Worm (Caenorhabditis elegans): ENCODE results near the gene F48G7.10.

F48G7.10 gene

DNA sequence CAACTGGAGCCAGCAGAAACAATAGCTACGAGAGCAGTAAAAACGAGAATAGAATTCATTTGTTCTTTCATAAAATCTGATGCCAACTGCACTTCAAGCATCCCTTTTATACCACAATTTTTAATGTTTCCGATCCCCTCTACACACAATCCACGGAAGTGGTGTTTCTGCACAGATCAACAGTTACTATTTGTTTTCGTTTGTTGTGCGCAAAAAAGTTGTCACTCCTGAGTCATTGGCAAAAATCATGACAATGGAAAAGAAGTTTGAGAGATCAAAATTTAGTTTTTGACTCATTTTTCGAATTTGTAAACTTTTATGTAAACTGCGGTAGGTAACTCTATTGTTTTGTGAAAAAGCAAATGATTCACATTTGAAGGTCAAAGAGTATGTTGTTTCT is 30.6 kb downstream of the F48G7.10 start, which contains the start of gene srlf-37:
Gene srlf-37, minus strand, starts transcription at position 101 of the 400 bp plus-strand sequence.
- no peak for TF ChIP-seq ama-1 (optimal IDR thresholded peaks at IDR 0.05)
- no peak for TF ChIP-seq ama-1 (GFP tag; optimal IDR thresholded peaks at IDR 0.05)

DNA sequence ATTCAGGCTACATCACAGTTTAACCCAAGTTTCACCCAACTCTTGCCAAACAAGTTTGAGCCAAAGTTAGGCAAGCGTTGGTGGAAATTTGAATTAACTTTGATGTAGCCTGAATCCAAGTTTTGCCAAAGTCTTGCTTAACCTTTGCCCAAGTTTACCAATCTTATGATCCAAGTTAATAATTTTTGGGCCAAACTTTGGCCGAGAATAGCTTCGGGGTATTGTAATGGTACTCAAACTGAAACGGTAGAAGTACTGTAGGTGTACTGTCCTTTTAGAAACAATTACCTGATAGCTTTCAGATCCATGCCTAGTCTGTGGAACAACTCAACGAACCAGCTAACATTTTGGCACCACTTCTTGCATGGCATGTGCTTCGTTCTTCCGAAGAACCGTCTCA is 34.5 kb downstream of the F48G7.10 start, which contains the start of gene nhr-251:
Gene nhr-251, plus strand, starts transcription at position 301 of the 400 bp plus-strand sequence.
- no peak for TF ChIP-seq T07F8.4 (tag; optimal IDR thresholded peaks at IDR 0.05)
- TF ChIP-seq mel-28 (tag; optimal IDR thresholded peaks at IDR 0.05; ENCODE audit: borderline replicate concordance), result no peak
- TF ChIP-seq B0336.3 (GFP tag; IDR thresholded peaks at IDR 0.05), result no peak
- TF ChIP-seq lag-1 (GFP tag; IDR thresholded peaks at IDR 0.05), result no peak
- TF ChIP-seq cebp-2 (GFP tag; IDR thresholded peaks at IDR 0.05), result no peak
- TF ChIP-seq lsy-27 (tag; optimal IDR thresholded peaks at IDR 0.05; ENCODE audit: borderline replicate concordance, insufficient read depth), result no peak
- no peak for TF ChIP-seq lir-1 (GFP tag; conservative IDR thresholded peaks at IDR 0.05)
- TF ChIP-seq him-1 (tag; optimal IDR thresholded peaks at IDR 0.05), result no peak
- no peak for TF ChIP-seq hlh-12 (tag; optimal IDR thresholded peaks at IDR 0.05)
- TF ChIP-seq lsl-1 (GFP tag; optimal IDR thresholded peaks at IDR 0.05), result no peak
- TF ChIP-seq B0019.2 (GFP tag; conservative IDR thresholded peaks at IDR 0.05), result no peak
- no peak for TF ChIP-seq egl-18 (GFP tag; IDR thresholded peaks at IDR 0.05)
- no peak for TF ChIP-seq bed-1 (GFP tag; IDR thresholded peaks at IDR 0.05)
- TF ChIP-seq madf-10 (tag; optimal IDR thresholded peaks at IDR 0.05), result no peak

DNA sequence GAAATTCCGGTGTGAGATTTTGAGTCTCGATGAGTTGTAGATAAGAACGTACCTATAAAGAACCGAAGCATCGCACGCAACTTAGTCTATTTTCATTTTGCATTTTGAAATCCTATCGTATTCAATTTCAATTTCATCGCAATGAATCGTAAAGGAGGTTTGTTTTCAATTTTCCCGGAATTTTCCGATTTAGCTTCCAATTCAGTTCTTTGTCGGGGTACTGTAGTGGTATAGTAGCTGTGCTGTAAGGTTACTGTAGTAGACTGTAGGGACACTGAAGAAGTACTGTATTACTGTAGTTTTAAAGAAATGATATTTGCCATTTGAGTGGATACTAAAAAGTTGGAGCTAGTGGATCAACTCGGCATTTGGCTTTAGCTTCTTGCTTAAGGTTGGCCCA is 35.0 kb downstream of the F48G7.10 start:
- TF ChIP-seq cebp-2 (GFP tag; IDR thresholded peaks at IDR 0.05), result no peak
- TF ChIP-seq B0019.2 (GFP tag; conservative IDR thresholded peaks at IDR 0.05), result no peak

DNA sequence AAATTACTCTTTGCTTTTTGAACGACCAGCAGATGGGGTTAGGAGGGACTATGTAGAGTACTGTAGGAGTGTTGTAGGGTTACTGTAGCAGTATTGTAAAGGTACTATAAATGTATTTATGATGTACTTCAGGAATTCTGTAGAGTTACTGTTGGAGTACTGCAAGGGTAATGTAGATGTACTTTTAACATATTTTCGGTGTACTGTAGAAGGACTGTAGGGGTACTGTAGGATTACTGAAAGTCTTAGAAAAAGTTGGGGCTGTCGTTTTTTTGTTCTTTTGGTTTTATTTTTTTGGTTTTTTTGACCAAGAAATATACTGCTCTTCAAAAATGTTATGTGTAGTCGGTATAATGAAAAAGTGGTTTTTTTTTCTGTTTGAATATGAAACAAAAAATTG is 36.1 kb downstream of the F48G7.10 start:
- TF ChIP-seq egl-18 (GFP tag; IDR thresholded peaks at IDR 0.05) (no peak), snpc-1.3 (tag; optimal IDR thresholded peaks at IDR 0.05; ENCODE audit: insufficient read depth) (no peak), sptf-2 (GFP tag; optimal IDR thresholded peaks at IDR 0.05) (no peak), ets-4 (GFP tag; optimal IDR thresholded peaks at IDR 0.05) (no peak), madf-3 (GFP tag; IDR thresholded peaks at IDR 0.05) (no peak), F57C9.4 (tag; optimal IDR thresholded peaks at IDR 0.05) (no peak), lin-54 (GFP tag; optimal IDR thresholded peaks at IDR 0.05) (no peak), gei-17 (GFP tag; optimal IDR thresholded peaks at IDR 0.05) (no peak), lin-40 (tag; optimal IDR thresholded peaks at IDR 0.05) (no peak), lsy-27 (tag; optimal IDR thresholded peaks at IDR 0.05; ENCODE audit: borderline replicate concordance, insufficient read depth) (no peak), T26A5.8 (tag; optimal IDR thresholded peaks at IDR 0.05) (no peak), nhr-27 (tag; optimal IDR thresholded peaks at IDR 0.05) (no peak), hlh-26 (GFP tag; conservative IDR thresholded peaks at IDR 0.05) (no peak), nhr-120 (GFP tag; IDR thresholded peaks at IDR 0.05) (no peak), C17E4.6 (GFP tag; IDR thresholded peaks at IDR 0.05) (no peak), hmg-20 (GFP tag; IDR thresholded peaks at IDR 0.05) (no peak)

DNA sequence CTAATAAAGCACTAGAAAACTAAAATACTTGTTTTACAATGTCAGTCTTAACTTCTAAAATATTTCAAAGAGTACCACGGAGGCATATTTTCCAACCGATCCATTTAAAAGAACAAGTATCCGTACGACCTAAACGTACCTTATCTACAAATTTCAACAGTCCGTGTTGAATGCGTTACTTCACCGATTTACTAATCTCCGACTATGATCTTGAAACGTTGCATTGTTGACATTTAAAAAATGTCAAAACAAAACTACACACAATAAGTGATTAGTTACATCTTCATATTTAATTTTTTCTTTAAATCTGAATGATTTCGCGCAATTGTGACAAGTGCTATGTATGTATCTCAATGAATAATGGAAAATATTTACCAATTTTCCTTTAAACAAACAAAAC is 36.9 kb downstream of the F48G7.10 start:
- TF ChIP-seq F23B12.7 (tag; optimal IDR thresholded peaks at IDR 0.05; ENCODE audit: insufficient read depth), result no peak
- no peak for TF ChIP-seq fkh-3 (tag; optimal IDR thresholded peaks at IDR 0.05)
- no peak for TF ChIP-seq nfya-1 (tag; optimal IDR thresholded peaks at IDR 0.05; ENCODE audit: borderline replicate concordance, insufficient read depth)
- TF ChIP-seq sdz-38 (tag; optimal IDR thresholded peaks at IDR 0.05), result no peak
- TF ChIP-seq snpc-1.1 (tag; optimal IDR thresholded peaks at IDR 0.05; ENCODE audit: insufficient read depth), result no peak
- no peak for TF ChIP-seq T07F8.4 (tag; optimal IDR thresholded peaks at IDR 0.05)
- TF ChIP-seq attf-5 (GFP tag; optimal IDR thresholded peaks at IDR 0.05), result no peak
- TF ChIP-seq ceh-79 (tag; optimal IDR thresholded peaks at IDR 0.05), result no peak
- TF ChIP-seq F55B11.4 (tag; optimal IDR thresholded peaks at IDR 0.05; ENCODE audit: borderline replicate concordance, insufficient read depth), result no peak
- TF ChIP-seq ceh-58 (GFP tag; IDR thresholded peaks at IDR 0.05), result no peak

All from whole organism, young adult.